Worm (Caenorhabditis elegans) whole organism, L4 larva: ENCODE results near the gene prk-1.

Experiments
- F44E2.7 ChIP-seq: fragments of 200-800 bp; sonication (Bioruptor generic); IDR thresholded peaks from 2 replicates; pipeline ENCODE4 v2.1.2; 2022; ENCODE audit warnings: missing genetic modification characterization, missing compliant biosample characterization
- T26A8.4 ChIP-seq: fragments of 200-800 bp; sonication (Bioruptor generic); IDR thresholded peaks from 2 replicates; pipeline ENCODE4 v1.3.6; 2022; ENCODE audit warnings: missing genetic modification characterization, missing compliant biosample characterization
- Y48G9A.11 ChIP-seq: fragments of 200-800 bp; sonication (Bioruptor generic); IDR thresholded peaks from 2 replicates; pipeline ENCODE4 v1.3.6; 2022; ENCODE audit warnings: missing genetic modification reagents, missing genetic modification characterization, missing compliant biosample characterization
- aha-1 ChIP-seq: fragments of 150-350 bp; peaks from one replicate; lab custom pipeline; 2014; ENCODE audit warnings: missing biosample characterization, missing genetic modification characterization
- attf-4 ChIP-seq: sonication (generic microtip); optimal IDR thresholded peaks from 3 replicates; lab custom pipeline; 2017; ENCODE audit warnings: missing biosample characterization, missing genetic modification characterization
- ceh-20 ChIP-seq: fragments of 200-800 bp; sonication (Bioruptor generic); IDR thresholded peaks from 2 replicates; pipeline ENCODE4 v1.3.6; 2022; ENCODE audit warnings: missing genetic modification reagents, missing genetic modification characterization, missing compliant biosample characterization
- cey-2 ChIP-seq: sonication (generic microtip); optimal IDR thresholded peaks from 3 replicates; lab custom pipeline; 2017; ENCODE audit warnings: missing genetic modification characterization, mild to moderate bottlenecking, missing compliant biosample characterization, antibody characterized with exemption, borderline replicate concordance; ENCODE audit not compliant: insufficient read depth
- ctbp-1 ChIP-seq: fragments of 200-800 bp; sonication (Bioruptor generic); IDR thresholded peaks from 2 replicates; pipeline ENCODE4 v1.3.6; 2022; ENCODE audit warnings: missing genetic modification reagents, missing genetic modification characterization, missing compliant biosample characterization
- daf-16 ChIP-seq, 3 experiments: sonication (generic microtip); optimal IDR thresholded peaks; 2 replicates each; lab custom pipeline; 2016 to 2017; ENCODE audit warnings: missing genetic modification characterization in 3 of 3, missing genetic modification reagents in 3 of 3, mild to moderate bottlenecking in 2 of 3, missing compliant biosample characterization in 2 of 3, missing biosample characterization in 1 of 3, moderate library complexity in 1 of 3
- dmd-6 ChIP-seq: fragments of 200-800 bp; sonication (Bioruptor generic); IDR thresholded peaks from 2 replicates; pipeline ENCODE4 v1.3.6; 2022; ENCODE audit warnings: missing genetic modification reagents, missing genetic modification characterization, missing compliant biosample characterization
- dpl-1 ChIP-seq: fragments of 150-350 bp; optimal IDR thresholded peaks from 2 replicates; lab custom pipeline; 2014; ENCODE audit warnings: missing biosample characterization, missing genetic modification reagents, missing genetic modification characterization
- egl-43 ChIP-seq: fragments of 200-800 bp; sonication (Bioruptor generic); IDR thresholded peaks from 2 replicates; pipeline ENCODE4 v1.3.6; 2022; ENCODE audit warnings: missing genetic modification reagents, missing genetic modification characterization, missing compliant biosample characterization
- fos-1 ChIP-seq: fragments of 150-350 bp; optimal IDR thresholded peaks from 2 replicates; lab custom pipeline; 2014; ENCODE audit warnings: missing biosample characterization, missing genetic modification characterization
- hlh-11 ChIP-seq: fragments of 200-800 bp; sonication (Bioruptor generic); optimal IDR thresholded peaks from 2 replicates; lab custom pipeline; 2018; ENCODE audit warnings: mild to moderate bottlenecking, missing genetic modification characterization, missing compliant biosample characterization
- hlh-30 ChIP-seq: sonication (generic microtip); optimal IDR thresholded peaks from 2 replicates; lab custom pipeline; 2017; ENCODE audit warnings: antibody characterized with exemption, mild to moderate bottlenecking, missing genetic modification characterization, missing compliant biosample characterization; ENCODE audit not compliant: insufficient read depth
- hmg-1.1 ChIP-seq: fragments of 200-800 bp; sonication (Bioruptor generic); IDR thresholded peaks from 2 replicates; pipeline ENCODE4 v1.3.6; 2022; ENCODE audit warnings: missing genetic modification reagents, missing genetic modification characterization, missing compliant biosample characterization
- lin-29 ChIP-seq: fragments of 200-800 bp; sonication (Bioruptor generic); IDR thresholded peaks from 2 replicates; pipeline ENCODE4 v1.3.6; 2022; ENCODE audit warnings: missing genetic modification reagents, missing genetic modification characterization, missing compliant biosample characterization
- lin-38 ChIP-seq: fragments of 200-800 bp; sonication (Bioruptor generic); IDR thresholded peaks from 2 replicates; pipeline ENCODE4 v1.3.6; 2022; ENCODE audit warnings: missing genetic modification reagents, missing genetic modification characterization, missing compliant biosample characterization
- lin-39 ChIP-seq: fragments of 150-350 bp; optimal IDR thresholded peaks from 2 replicates; lab custom pipeline; 2014; ENCODE audit warnings: missing biosample characterization, missing genetic modification reagents, missing genetic modification characterization
- lsy-2 ChIP-seq, 2 experiments: fragments of 150-350 bp in 1 of 2; sonication (generic microtip) in 1 of 2; optimal IDR thresholded peaks; 2 replicates each; lab custom pipeline; 2014 to 2017; ENCODE audit warnings: missing biosample characterization in 2 of 2, missing genetic modification characterization in 2 of 2
- mdl-1 ChIP-seq, 2 experiments: fragments of 150-350 bp in 1 of 2; sonication (generic microtip) in 1 of 2; optimal IDR thresholded peaks; 2 replicates each; lab custom pipeline; 2014 to 2017; ENCODE audit warnings: missing biosample characterization in 2 of 2, missing genetic modification characterization in 2 of 2
- mep-1 ChIP-seq: fragments of 150-350 bp; sonication (generic microtip); optimal IDR thresholded peaks from 3 replicates; lab custom pipeline; 2014; ENCODE audit warnings: missing biosample characterization, missing genetic modification characterization
- mes-2 ChIP-seq: sonication (generic microtip); optimal IDR thresholded peaks from 2 replicates; lab custom pipeline; 2016; ENCODE audit warnings: missing genotype, mild to moderate bottlenecking, missing genetic modification characterization, missing compliant biosample characterization; ENCODE audit not compliant: poor library complexity, severe bottlenecking
- mxl-3 ChIP-seq: fragments of 200-800 bp; sonication (Bioruptor generic); optimal IDR thresholded peaks from 2 replicates; lab custom pipeline; 2018; ENCODE audit warnings: mild to moderate bottlenecking, missing genetic modification characterization, missing compliant biosample characterization
- nhr-10 ChIP-seq: fragments of 150-350 bp; optimal IDR thresholded peaks from 2 replicates; lab custom pipeline; 2014; ENCODE audit warnings: missing biosample characterization, missing genetic modification characterization
- nhr-11 ChIP-seq: fragments of 150-350 bp; optimal IDR thresholded peaks from 2 replicates; lab custom pipeline; 2014; ENCODE audit warnings: missing biosample characterization, missing genetic modification characterization
- nhr-25 ChIP-seq: sonication (generic microtip); optimal IDR thresholded peaks from 2 replicates; lab custom pipeline; 2017; ENCODE audit warnings: missing genetic modification characterization, mild to moderate bottlenecking, missing compliant biosample characterization, antibody characterized with exemption, moderate library complexity, borderline replicate concordance; ENCODE audit not compliant: insufficient read depth
- nhr-28 ChIP-seq: fragments of 150-350 bp; optimal IDR thresholded peaks from 2 replicates; lab custom pipeline; 2014; ENCODE audit warnings: missing biosample characterization, missing genetic modification characterization
- rbr-2 ChIP-seq: sonication (generic microtip); optimal IDR thresholded peaks from 2 replicates; lab custom pipeline; 2016; ENCODE audit warnings: missing genotype, missing genetic modification characterization, missing compliant biosample characterization
- set-16 ChIP-seq: fragments of 200-800 bp; sonication (Bioruptor generic); IDR thresholded peaks from 2 replicates; pipeline ENCODE4 v1.3.6; 2022; ENCODE audit warnings: missing genetic modification reagents, missing genetic modification characterization, missing compliant biosample characterization
- tra-1 ChIP-seq: fragments of 200-800 bp; sonication (Bioruptor generic); IDR thresholded peaks from 2 replicates; pipeline ENCODE4 v1.3.6; 2022; ENCODE audit warnings: missing genetic modification reagents, missing genetic modification characterization, missing compliant biosample characterization
- unc-62 ChIP-seq, 3 experiments: fragments of 150-350 bp in 1 of 3; sonication (generic microtip); optimal IDR thresholded peaks in 2 of 3; peaks in 1 of 3; 1 replicate in 1 of 3; 2 replicates in 2 of 3; lab custom pipeline; 2014 to 2017; ENCODE audit warnings: missing biosample characterization in 3 of 3, missing genetic modification characterization in 3 of 3, missing genetic modification reagents in 3 of 3, missing genotype in 1 of 3
- ztf-7 ChIP-seq: fragments of 150-350 bp; optimal IDR thresholded peaks from 2 replicates; lab custom pipeline; 2014; ENCODE audit warnings: missing biosample characterization, missing genetic modification characterization

Gene prk-1

ce11 chrIII:6978875-6979274 lies 11.1 kb upstream of the prk-1 start:
- TF ChIP-seq dpl-1 (peak; percentile 20), lin-29 (no peak), hmg-1.1 (GFP tag; lab: Robert Waterston, UW) (peak; percentile 34; the same call in 1 of the 2 replicates), mep-1 (tag; lab: Kevin White, UChicago) (peak; percentile 73), hlh-30 (tag; lab: Kevin White, UChicago) (peak; percentile 68), nhr-10 (tag; lab: Kevin White, UChicago) (peak; percentile 33), ceh-20 (peak; percentile 91), unc-62 (GFP tag; optimal IDR thresholded peaks at IDR 0.05 in 1 of 2; lab: Kevin White, UChicago) (peak in 1 of 2 experiments; percentile 100), unc-62 (tag; optimal IDR thresholded peaks at IDR 0.05; lab: Kevin White, UChicago) (no peak), lsy-2 (tag; optimal IDR thresholded peaks at IDR 0.05; lab: Kevin White, UChicago) (peak; percentile 61 to 87), ctbp-1 (peak; percentile 69), aha-1 (peak; percentile 35), hlh-11 (tag; lab: Kevin White, UChicago) (peak; percentile 75), dmd-6 (GFP tag; lab: Robert Waterston, UW) (no peak), set-16 (GFP tag; lab: Robert Waterston, UW) (no peak), mxl-3 (GFP tag; lab: Kevin White, UChicago) (peak; percentile 58), F44E2.7 (GFP tag; lab: Robert Waterston, UW) (no peak), nhr-28 (peak; percentile 77), nhr-11 (peak; percentile 40), mdl-1 (tag; optimal IDR thresholded peaks at IDR 0.05; lab: Kevin White, UChicago) (peak in 1 of 2 experiments; percentile 56), mes-2 (peak; percentile 49), attf-4 (tag; lab: Kevin White, UChicago) (no peak), rbr-2 (tag; lab: Kevin White, UChicago) (peak; percentile 47), tra-1 (GFP tag; lab: Robert Waterston, UW) (0 out of 2 replicates have a peak, but pooled peaks have one; percentile 11), daf-16 (GFP tag; optimal IDR thresholded peaks at IDR 0.05; lab: Kevin White, UChicago) (peak in 1 of 2 experiments; percentile 4), daf-16 (tag; optimal IDR thresholded peaks at IDR 0.05; lab: Kevin White, UChicago) (no peak), lin-39 (no peak), nhr-25 (tag; lab: Kevin White, UChicago) (peak; percentile 67), egl-43 (GFP tag; lab: Robert Waterston, UW) (no peak), cey-2 (no peak)

- peak in 1 of 2 experiments; percentile 65 for TF ChIP-seq unc-62 (GFP tag; optimal IDR thresholded peaks at IDR 0.05 in 1 of 2; lab: Kevin White, UChicago)
- no peak for TF ChIP-seq unc-62 (tag; optimal IDR thresholded peaks at IDR 0.05; lab: Kevin White, UChicago)
- TF ChIP-seq ztf-7 (tag; lab: Kevin White, UChicago), result no peak
- TF ChIP-seq fos-1 (tag; lab: Kevin White, UChicago), result no peak
Measured at ce11 chrIII:6979584-6979983, 10.4 kb upstream of the prk-1 start, which contains the start of gene ceh-20. Gene ceh-20 (plus strand): TSS chrIII:6979884.

ce11 chrIII:6981989-6982553 lies 7.9 kb upstream of the prk-1 start, which contains the start of gene F31E3.6:
Gene F31E3.6 (plus strand): TSS chrIII:6982081.
- TF ChIP-seq hmg-1.1 (GFP tag; lab: Robert Waterston, UW) (0 out of 2 replicates have a peak, but pooled peaks have one; percentile 41), lin-38 (peak; percentile 44; the same call in 1 of the 2 replicates), Y48G9A.11 (GFP tag; lab: Robert Waterston, UW) (peak; percentile 52; the same call in 1 of the 2 replicates), T26A8.4 (GFP tag; lab: Robert Waterston, UW) (peak; percentile 14; the same call in 1 of the 2 replicates), lsy-2 (tag; optimal IDR thresholded peaks at IDR 0.05; lab: Kevin White, UChicago) (peak; percentile 9 to 28)

ce11 chrIII:6985125-6985524 lies 4.8 kb upstream of the prk-1 start:
- 0 out of 2 replicates have a peak, but pooled peaks have one; percentile 24 for TF ChIP-seq Y48G9A.11 (GFP tag; lab: Robert Waterston, UW)
- peak; percentile 38 for TF ChIP-seq lin-38
